Worm (Caenorhabditis elegans) whole organism, L4 larva: Measurements from ENCODE around the gene str-121.

ENCODE experiments used
- ama-1 ChIP-seq: fragments of 150-350 bp; optimal IDR thresholded peaks from 2 replicates; lab custom pipeline; 2014; ENCODE audit warnings: inconsistent platforms, mixed read lengths
- daf-12 ChIP-seq: fragments of 150-350 bp; optimal IDR thresholded peaks from 2 replicates; lab custom pipeline; 2014; ENCODE audit warnings: missing biosample characterization, missing genetic modification reagents, missing genetic modification characterization
- dmd-6 ChIP-seq: fragments of 200-800 bp; sonication (Bioruptor generic); IDR thresholded peaks from 2 replicates; pipeline ENCODE4 v1.3.6; 2022; ENCODE audit warnings: missing genetic modification reagents, missing genetic modification characterization, missing compliant biosample characterization
- dve-1 ChIP-seq: sonication (generic microtip); optimal IDR thresholded peaks from 2 replicates; lab custom pipeline; 2017; ENCODE audit warnings: antibody characterized with exemption, mild to moderate bottlenecking, missing genetic modification characterization, missing compliant biosample characterization; ENCODE audit not compliant: insufficient read depth
- egl-27 ChIP-seq: sonication (generic microtip); optimal IDR thresholded peaks from 3 replicates; lab custom pipeline; 2017; ENCODE audit warnings: missing biosample characterization, missing genetic modification reagents, missing genetic modification characterization
- lin-13 ChIP-seq: fragments of 150-350 bp; optimal IDR thresholded peaks from 2 replicates; lab custom pipeline; 2014; ENCODE audit warnings: missing biosample characterization, missing genetic modification reagents, missing genetic modification characterization
- lsy-2 ChIP-seq, 2 experiments: fragments of 150-350 bp in 1 of 2; sonication (generic microtip) in 1 of 2; optimal IDR thresholded peaks; 2 replicates each; lab custom pipeline; 2014 to 2017; ENCODE audit warnings: missing biosample characterization in 2 of 2, missing genetic modification characterization in 2 of 2
- mep-1 ChIP-seq: fragments of 150-350 bp; sonication (generic microtip); optimal IDR thresholded peaks from 3 replicates; lab custom pipeline; 2014; ENCODE audit warnings: missing biosample characterization, missing genetic modification characterization
- nhr-10 ChIP-seq: fragments of 150-350 bp; optimal IDR thresholded peaks from 2 replicates; lab custom pipeline; 2014; ENCODE audit warnings: missing biosample characterization, missing genetic modification characterization
- nhr-11 ChIP-seq: fragments of 150-350 bp; optimal IDR thresholded peaks from 2 replicates; lab custom pipeline; 2014; ENCODE audit warnings: missing biosample characterization, missing genetic modification characterization
- nhr-237 ChIP-seq: sonication (generic microtip); optimal IDR thresholded peaks from 2 replicates; lab custom pipeline; 2017; ENCODE audit warnings: missing biosample characterization, missing genetic modification characterization
- pqm-1 ChIP-seq: sonication (generic microtip); optimal IDR thresholded peaks from 2 replicates; lab custom pipeline; 2017; ENCODE audit warnings: missing biosample characterization, missing genetic modification characterization

ce11 chrV:254591-254990 is at the start of gene str-121:
- no peak for TF ChIP-seq lin-13 (GFP tag; lab: Kevin White, UChicago)
- TF ChIP-seq daf-12 (tag; lab: Kevin White, UChicago) = no peak
- TF ChIP-seq pqm-1 = no peak
- TF ChIP-seq lsy-2 (tag; optimal IDR thresholded peaks at IDR 0.05; lab: Kevin White, UChicago) = no peak
- TF ChIP-seq egl-27 = no peak
- TF ChIP-seq nhr-237 (tag; lab: Kevin White, UChicago) = no peak
- TF ChIP-seq ama-1 = no peak
- TF ChIP-seq mep-1 (tag; lab: Kevin White, UChicago) = no peak
- no peak for TF ChIP-seq nhr-11 (tag; lab: Kevin White, UChicago)
- no peak for TF ChIP-seq dve-1 (tag; lab: Kevin White, UChicago)
- no peak for TF ChIP-seq nhr-10 (tag; lab: Kevin White, UChicago)
- TF ChIP-seq dmd-6 (GFP tag; lab: Robert Waterston, UW) = no peak
